Fruit fly (Drosophila melanogaster) whole organism, prepupa: ENCODE data around the gene CG15169.

Experiments
- CG16779 ChIP-seq: fragments of 200-800 bp; sonication (Bioruptor generic); optimal IDR thresholded peaks from 3 replicates; lab custom pipeline; 2017; ENCODE audit warnings: missing biosample characterization, mild to moderate bottlenecking, missing genetic modification characterization
- CG3919 ChIP-seq: fragments of 200-800 bp; sonication (Bioruptor generic); optimal IDR thresholded peaks from 3 replicates; lab custom pipeline; 2016; ENCODE audit warnings: missing biosample characterization, missing genetic modification characterization
- acj6 ChIP-seq: fragments of 200-800 bp; sonication (Bioruptor generic); optimal IDR thresholded peaks from 3 replicates; lab custom pipeline; 2016; ENCODE audit warnings: missing biosample characterization, missing genetic modification characterization

DNA sequence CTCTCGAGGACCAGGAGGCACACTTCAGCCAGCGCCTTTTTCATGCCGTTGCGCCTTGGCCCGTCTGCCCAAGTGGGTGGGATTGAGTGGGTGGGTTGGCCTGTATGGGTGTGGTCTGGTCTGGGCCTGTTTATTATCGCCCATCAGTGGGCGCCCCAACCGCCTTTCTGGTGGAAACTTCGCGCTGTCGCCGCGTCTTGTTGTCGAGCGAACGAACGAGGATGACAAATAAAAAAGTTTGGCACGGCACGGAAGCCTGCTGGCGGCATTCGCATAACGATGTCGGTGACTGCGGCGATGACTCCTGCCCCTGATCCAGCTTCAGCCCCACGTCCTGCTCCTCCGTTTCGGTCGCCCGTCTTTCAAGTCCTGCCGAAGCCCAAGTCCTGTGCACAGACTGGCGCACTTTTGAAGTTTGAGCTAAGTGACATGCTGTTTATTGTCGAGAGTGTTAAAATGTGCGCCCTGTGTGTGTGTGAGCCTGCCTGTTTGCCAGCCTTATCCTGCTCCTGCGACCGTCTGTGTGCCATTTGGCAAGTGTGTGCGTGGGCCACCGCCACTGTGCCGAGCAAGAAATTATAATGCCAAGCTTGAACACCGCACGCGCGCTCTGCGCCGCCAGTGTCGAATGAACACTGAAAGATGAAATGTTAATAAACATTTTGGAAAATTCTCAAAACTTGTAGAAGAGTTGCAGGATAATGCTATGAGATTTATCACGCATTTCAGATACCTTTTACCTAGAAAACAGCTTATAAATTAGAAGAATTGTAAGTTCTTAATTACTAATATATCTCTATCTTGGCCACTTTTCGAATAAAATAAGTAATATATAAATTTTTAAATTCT, 23.4 kb downstream of the CG15169 start:
- TF ChIP-seq CG3919 (GFP tag; lab: Kevin White, UChicago) (peak; percentile 30), acj6 (GFP tag; lab: Kevin White, UChicago) (peak; percentile 49), CG16779 (peak; percentile 10)
